Worm (Caenorhabditis elegans): Measurements from ENCODE around the gene clh-5.

Gene clh-5

ce11 chrII:9062261-9062948 is 36.0 kb downstream of the clh-5 start:
- TF ChIP-seq lin-13 (tag; optimal IDR thresholded peaks at IDR 0.05): no peak
- no peak for TF ChIP-seq elt-3 (tag; optimal IDR thresholded peaks at IDR 0.05)
- no peak for TF ChIP-seq pha-4 (tag; optimal IDR thresholded peaks at IDR 0.05)
- no peak for TF ChIP-seq elt-1 (tag; optimal IDR thresholded peaks at IDR 0.05; ENCODE audit: borderline replicate concordance, insufficient read depth)
- TF ChIP-seq ceh-43 (GFP tag; optimal IDR thresholded peaks at IDR 0.05): no peak
- TF ChIP-seq unc-120 (tag; optimal IDR thresholded peaks at IDR 0.05; ENCODE audit: poor library complexity, severe bottlenecking): no peak
- TF ChIP-seq mls-2 (tag; optimal IDR thresholded peaks at IDR 0.05): no peak
- no peak for TF ChIP-seq ztf-11 (tag; optimal IDR thresholded peaks at IDR 0.05)
- no peak for TF ChIP-seq sptf-1 (tag; optimal IDR thresholded peaks at IDR 0.05)
- TF ChIP-seq drap-1 (GFP tag; optimal IDR thresholded peaks at IDR 0.05): no peak
- TF ChIP-seq nhr-237 (tag; optimal IDR thresholded peaks at IDR 0.05): no peak
- TF ChIP-seq mep-1 (tag; optimal IDR thresholded peaks at IDR 0.05): no peak
- TF ChIP-seq bed-3 (GFP tag; optimal IDR thresholded peaks at IDR 0.05): no peak

ce11 chrII:9061557-9062183 is 36.7 kb downstream of the clh-5 start:
- TF ChIP-seq hlh-1 (tag; optimal IDR thresholded peaks at IDR 0.05) (peak; percentile 92), blmp-1 (tag; optimal IDR thresholded peaks at IDR 0.05) (no peak), elt-1 (tag; optimal IDR thresholded peaks at IDR 0.05; ENCODE audit: borderline replicate concordance, insufficient read depth) (no peak), M03D4.4 (tag; optimal IDR thresholded peaks at IDR 0.05) (no peak), ceh-83 (GFP tag; optimal IDR thresholded peaks at IDR 0.05) (no peak), lsy-2 (tag; optimal IDR thresholded peaks at IDR 0.05) (peak; percentile 16), nhr-2 (tag; optimal IDR thresholded peaks at IDR 0.05) (peak; percentile 66), flh-1 (GFP tag; optimal IDR thresholded peaks at IDR 0.05) (no peak), sem-2 (GFP tag; optimal IDR thresholded peaks at IDR 0.05) (no peak), cnd-1 (tag; optimal IDR thresholded peaks at IDR 0.05) (peak; percentile 22), nhr-28 (tag; optimal IDR thresholded peaks at IDR 0.05) (no peak), unc-120 (tag; optimal IDR thresholded peaks at IDR 0.05; ENCODE audit: poor library complexity, severe bottlenecking) (no peak), ham-2 (GFP tag; optimal IDR thresholded peaks at IDR 0.05) (peak; percentile 5), mep-1 (tag; optimal IDR thresholded peaks at IDR 0.05) (peak; percentile 40), lin-13 (tag; optimal IDR thresholded peaks at IDR 0.05) (peak; percentile 49), pha-4 (tag; optimal IDR thresholded peaks at IDR 0.05) (peak; percentile 26), ces-1 (GFP tag; optimal IDR thresholded peaks at IDR 0.05) (peak; percentile 76), sptf-1 (tag; optimal IDR thresholded peaks at IDR 0.05) (peak; percentile 49), mls-2 (tag; optimal IDR thresholded peaks at IDR 0.05) (peak; percentile 53), nhr-237 (tag; optimal IDR thresholded peaks at IDR 0.05) (peak; percentile 22), snpc-4 (tag; optimal IDR thresholded peaks at IDR 0.05) (no peak), ceh-43 (GFP tag; optimal IDR thresholded peaks at IDR 0.05) (peak; percentile 31), unc-62 (GFP tag; optimal IDR thresholded peaks at IDR 0.05) (peak; percentile 1), unc-39 (tag; optimal IDR thresholded peaks at IDR 0.05) (no peak), ztf-11 (tag; optimal IDR thresholded peaks at IDR 0.05) (no peak)

- TF ChIP-seq unc-62 (GFP tag; optimal IDR thresholded peaks at IDR 0.05): no peak
- TF ChIP-seq drap-1 (GFP tag; optimal IDR thresholded peaks at IDR 0.05): no peak
- TF ChIP-seq snpc-4 (tag; optimal IDR thresholded peaks at IDR 0.05): no peak
- TF ChIP-seq ceh-39 (tag; optimal IDR thresholded peaks at IDR 0.05): no peak
- TF ChIP-seq sptf-1 (tag; optimal IDR thresholded peaks at IDR 0.05): no peak
- peak; percentile 3 for TF ChIP-seq elt-1 (tag; optimal IDR thresholded peaks at IDR 0.05; ENCODE audit: borderline replicate concordance, insufficient read depth)
- peak; percentile 13 for TF ChIP-seq lsy-2 (tag; optimal IDR thresholded peaks at IDR 0.05)
- TF ChIP-seq ham-2 (GFP tag; optimal IDR thresholded peaks at IDR 0.05): no peak
These were observed 37.3 kb downstream of the clh-5 start, which contains the start of gene T24B8.3 for ce11 chrII:9061099-9061498. TSS of gene T24B8.3 (minus strand) at chrII:9061137.

DNA sequence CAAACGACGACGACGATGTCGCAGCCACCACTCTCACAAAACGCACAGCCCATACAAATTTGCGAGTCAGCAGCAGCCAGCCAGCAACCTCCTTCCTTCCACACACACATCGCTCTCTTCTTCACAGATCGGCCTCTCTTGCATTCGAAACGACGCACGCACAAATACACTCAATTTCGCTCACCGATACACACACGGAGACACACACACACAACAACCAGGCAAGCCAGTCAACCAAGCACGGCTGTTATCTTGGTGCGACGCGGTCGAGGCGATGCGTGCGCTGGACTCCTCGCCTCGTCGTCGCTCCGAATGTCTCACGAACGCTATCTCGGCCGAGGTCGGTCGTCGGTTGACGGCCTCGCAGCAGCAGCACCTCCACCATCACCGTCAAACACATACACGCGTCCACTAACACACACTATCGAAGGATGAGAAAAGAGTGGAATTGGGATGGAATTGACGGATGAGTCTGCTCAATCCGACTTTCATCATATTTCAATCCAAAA is 38.0 kb downstream of the clh-5 start:
- TF ChIP-seq nhr-28 (tag; optimal IDR thresholded peaks at IDR 0.05) (no peak), sem-2 (GFP tag; optimal IDR thresholded peaks at IDR 0.05) (peak; percentile 37), ham-2 (GFP tag; optimal IDR thresholded peaks at IDR 0.05) (peak; percentile 98), blmp-1 (tag; optimal IDR thresholded peaks at IDR 0.05) (no peak), unc-120 (tag; optimal IDR thresholded peaks at IDR 0.05; ENCODE audit: poor library complexity, severe bottlenecking) (peak; percentile 93), unc-39 (tag; optimal IDR thresholded peaks at IDR 0.05) (peak; percentile 76), M03D4.4 (tag; optimal IDR thresholded peaks at IDR 0.05) (peak; percentile 83), flh-1 (GFP tag; optimal IDR thresholded peaks at IDR 0.05) (no peak), ceh-39 (tag; optimal IDR thresholded peaks at IDR 0.05) (no peak), hlh-1 (tag; optimal IDR thresholded peaks at IDR 0.05) (peak; percentile 97), elt-3 (tag; optimal IDR thresholded peaks at IDR 0.05) (peak; percentile 45), tbx-8 (GFP tag; optimal IDR thresholded peaks at IDR 0.05) (peak; percentile 48), ceh-43 (GFP tag; optimal IDR thresholded peaks at IDR 0.05) (peak; percentile 72), elt-1 (tag; optimal IDR thresholded peaks at IDR 0.05; ENCODE audit: borderline replicate concordance, insufficient read depth) (peak; percentile 6), drap-1 (GFP tag; optimal IDR thresholded peaks at IDR 0.05) (peak; percentile 89), lin-32 (GFP tag; optimal IDR thresholded peaks at IDR 0.05) (peak; percentile 1), mep-1 (tag; optimal IDR thresholded peaks at IDR 0.05) (peak; percentile 92), ceh-83 (GFP tag; optimal IDR thresholded peaks at IDR 0.05) (peak; percentile 72), snpc-4 (tag; optimal IDR thresholded peaks at IDR 0.05) (no peak), cnd-1 (tag; optimal IDR thresholded peaks at IDR 0.05) (peak; percentile 86), lsy-2 (tag; optimal IDR thresholded peaks at IDR 0.05) (peak; percentile 72), pha-4 (tag; optimal IDR thresholded peaks at IDR 0.05) (peak; percentile 93), ztf-11 (tag; optimal IDR thresholded peaks at IDR 0.05) (peak; percentile 96), lin-13 (tag; optimal IDR thresholded peaks at IDR 0.05) (peak; percentile 85), nhr-237 (tag; optimal IDR thresholded peaks at IDR 0.05) (peak; percentile 71), nhr-2 (tag; optimal IDR thresholded peaks at IDR 0.05) (peak; percentile 67), mls-2 (tag; optimal IDR thresholded peaks at IDR 0.05) (peak; percentile 82), sptf-1 (tag; optimal IDR thresholded peaks at IDR 0.05) (peak; percentile 88), unc-62 (GFP tag; optimal IDR thresholded peaks at IDR 0.05) (peak; percentile 77), nhr-12 (tag; optimal IDR thresholded peaks at IDR 0.05) (peak; percentile 60), ces-1 (GFP tag; optimal IDR thresholded peaks at IDR 0.05) (peak; percentile 56), nhr-76 (tag; optimal IDR thresholded peaks at IDR 0.05) (no peak), bed-3 (GFP tag; optimal IDR thresholded peaks at IDR 0.05) (no peak)
